Fruit fly (Drosophila melanogaster): Measurements from ENCODE around the gene ohgt.

DNA sequence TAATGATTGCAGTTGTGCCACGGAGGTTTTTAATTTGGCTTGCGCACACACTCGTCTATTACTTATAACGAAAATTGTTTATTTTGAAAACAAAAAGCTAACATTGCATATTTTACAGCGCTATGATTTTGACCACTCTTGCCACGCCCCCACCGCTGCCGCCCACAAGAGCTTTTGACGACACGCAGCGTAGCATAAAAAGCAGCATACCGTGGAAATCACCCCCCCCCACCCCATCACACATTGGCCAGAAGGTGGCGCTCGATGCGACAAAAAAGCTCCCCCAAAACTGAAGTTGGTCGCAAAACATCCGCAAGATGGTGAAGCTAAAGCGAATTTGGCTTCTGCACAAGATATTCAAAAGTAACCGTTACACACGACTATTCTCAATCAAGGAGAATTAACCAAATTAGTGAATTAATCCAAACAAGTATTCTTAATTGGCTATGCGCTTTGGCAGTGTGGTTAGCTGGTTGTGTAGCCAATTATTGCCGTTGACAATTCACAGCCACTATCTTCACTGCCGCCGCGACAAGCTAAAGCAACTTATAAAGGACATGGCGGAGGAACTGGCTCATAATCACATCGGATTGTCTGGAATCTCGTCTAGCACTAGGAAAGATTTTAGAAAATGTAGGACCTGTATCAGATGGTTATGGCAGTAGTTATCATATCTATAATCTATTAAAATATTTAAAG, 51.6 kb downstream of the ohgt start:
- TF ChIP-seq Dfd (GFP tag; optimal IDR thresholded peaks at IDR 0.05) (no peak), Abd-B (GFP tag; optimal IDR thresholded peaks at IDR 0.05) (no peak), usp (GFP tag; optimal IDR thresholded peaks at IDR 0.05) (no peak), pan (optimal IDR thresholded peaks at IDR 0.05) (no peak), woc (GFP tag; optimal IDR thresholded peaks at IDR 0.05) (no peak), Sp1 (GFP tag; optimal IDR thresholded peaks at IDR 0.05) (peak; percentile 14), jim (GFP tag; optimal IDR thresholded peaks at IDR 0.05) (no peak), psq (GFP tag; optimal IDR thresholded peaks at IDR 0.05) (no peak), lola (GFP tag; optimal IDR thresholded peaks at IDR 0.05) (no peak), dsf (GFP tag; optimal IDR thresholded peaks at IDR 0.05; ENCODE audit: borderline replicate concordance) (no peak), h (GFP tag; optimal IDR thresholded peaks at IDR 0.05) (peak; percentile 47), fru (GFP tag; optimal IDR thresholded peaks at IDR 0.05) (peak; percentile 17), brk (GFP tag; optimal IDR thresholded peaks at IDR 0.05) (no peak)

Data from whole organism, wandering third instar larva.